Worm (Caenorhabditis elegans) whole organism, early embryonic: ENCODE results near the gene letm-1.

Experiments used
- B0310.2 ChIP-seq: sonication (generic microtip); optimal IDR thresholded peaks from 2 replicates; lab custom pipeline; 2016; ENCODE audit warnings: mild to moderate bottlenecking, missing genetic modification characterization, missing compliant biosample characterization
- F13C5.2 ChIP-seq: sonication (generic microtip); optimal IDR thresholded peaks from 2 replicates; lab custom pipeline; 2017; ENCODE audit warnings: mild to moderate bottlenecking, missing genetic modification characterization, inconsistent platforms, missing compliant biosample characterization
- ama-1 ChIP-seq: fragments of 150-350 bp; optimal IDR thresholded peaks from 2 replicates; lab custom pipeline; 2014
- ets-7 ChIP-seq: sonication (generic microtip); optimal IDR thresholded peaks from 2 replicates; lab custom pipeline; 2016; ENCODE audit warnings: missing genotype, missing genetic modification characterization, missing compliant biosample characterization
- flt-1 ChIP-seq: fragments of 200-800 bp; sonication (Bioruptor generic); IDR thresholded peaks from 2 replicates; pipeline ENCODE4 v1.3.6; 2022; ENCODE audit warnings: missing genetic modification characterization, missing compliant biosample characterization
- hmbx-1 ChIP-seq: sonication (generic microtip); optimal IDR thresholded peaks from 2 replicates; lab custom pipeline; 2016; ENCODE audit warnings: mild to moderate bottlenecking, missing genetic modification characterization, missing compliant biosample characterization
- hmg-4 ChIP-seq: fragments of 200-800 bp; sonication (Bioruptor generic); optimal IDR thresholded peaks from 2 replicates; lab custom pipeline; 2018; ENCODE audit warnings: mild to moderate bottlenecking, missing genetic modification characterization, missing compliant biosample characterization
- pes-1 ChIP-seq: fragments of 200-800 bp; sonication (Bioruptor generic); IDR thresholded peaks from 2 replicates; pipeline ENCODE4 v1.3.6; 2022; ENCODE audit warnings: missing genetic modification reagents, missing genetic modification characterization, missing compliant biosample characterization
- sea-1 ChIP-seq: fragments of 200-800 bp; sonication (Bioruptor generic); conservative IDR thresholded peaks from 2 replicates; pipeline ENCODE4 v1.3.6; 2022; ENCODE audit warnings: missing genetic modification characterization, missing compliant biosample characterization
- tra-4 ChIP-seq: sonication (generic microtip); optimal IDR thresholded peaks from 2 replicates; lab custom pipeline; 2017; ENCODE audit warnings: missing genetic modification characterization, missing compliant biosample characterization

DNA sequence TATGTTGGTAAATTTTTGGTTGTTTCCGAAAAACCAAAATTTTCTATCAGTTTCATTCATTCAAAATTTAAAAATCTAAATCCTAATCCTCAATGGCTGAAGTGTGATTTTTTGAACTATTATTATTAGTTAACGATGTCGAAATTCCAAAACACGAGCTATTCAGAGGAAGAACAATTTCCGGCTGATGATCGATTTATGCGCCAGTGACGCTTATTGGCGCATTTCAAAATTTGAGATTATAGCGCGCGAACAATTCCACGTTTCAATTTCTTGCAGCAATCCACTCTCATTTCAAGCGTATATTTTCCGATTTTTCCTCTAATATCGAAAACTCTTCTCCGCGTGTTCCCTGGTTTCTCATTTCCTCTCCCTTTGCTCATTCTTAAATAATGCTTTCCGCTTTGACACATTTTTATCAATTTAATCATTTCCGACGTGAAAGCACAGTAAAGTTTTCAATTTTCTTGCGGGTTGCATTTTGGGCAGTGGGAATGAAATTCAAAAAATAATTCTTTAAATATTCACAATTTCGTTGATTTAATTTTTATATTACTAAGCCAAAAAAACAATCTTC, 3.4 kb downstream of the letm-1 start:
- TF ChIP-seq ama-1 (lab: Kevin White, UChicago) (no peak), flt-1 (GFP tag; lab: Robert Waterston, UW) (no peak), B0310.2 (tag; lab: Kevin White, UChicago) (no peak), tra-4 (tag; lab: Kevin White, UChicago) (no peak), F13C5.2 (tag; lab: Kevin White, UChicago) (no peak), sea-1 (no peak), hmg-4 (GFP tag; lab: Kevin White, UChicago) (no peak), hmbx-1 (tag; lab: Kevin White, UChicago) (no peak), ets-7 (tag; lab: Kevin White, UChicago) (no peak), pes-1 (GFP tag; lab: Robert Waterston, UW) (no peak)
